Fruit fly (Drosophila melanogaster) whole organism, larva: ENCODE results near the gene TMEM216.
A peak's percentile ranks its signal among the peaks of the same experiment; 100 is the strongest.

Source experiments
- noc ChIP-seq: fragments of 200-800 bp; sonication (Bioruptor generic); optimal IDR thresholded peaks from 3 replicates; lab custom pipeline; 2019; ENCODE audit warnings: missing biosample characterization, mild to moderate bottlenecking, missing genetic modification characterization, moderate library complexity

Gene TMEM216

dm6 chr3R:8694110-8694826 lies 21.8 kb upstream of the TMEM216 start:
- TF ChIP-seq noc = no peak

DNA sequence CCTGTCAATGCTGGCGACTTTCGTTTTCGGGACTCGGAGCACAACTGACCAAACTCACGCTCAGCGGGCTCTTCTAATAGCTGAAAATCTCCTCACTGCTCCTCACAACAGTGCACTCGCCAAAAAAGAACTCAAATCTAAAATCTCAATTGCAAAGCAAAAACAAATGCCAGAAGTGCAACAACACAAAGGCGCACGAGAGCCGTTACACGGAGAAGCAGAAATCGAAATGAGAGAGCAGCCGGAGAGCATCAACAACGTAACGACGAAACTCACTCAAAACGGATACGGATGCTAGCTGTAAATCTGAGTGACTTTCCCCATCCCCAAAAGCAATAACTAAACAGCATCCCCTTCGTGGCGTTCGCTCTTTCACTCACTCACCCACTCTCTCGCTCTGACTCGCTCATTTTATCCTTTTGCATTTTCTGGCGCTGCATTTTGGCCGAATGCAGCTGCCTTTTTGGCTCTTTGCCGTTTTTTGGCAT lies 18.2 kb upstream of the TMEM216 start, which contains the start of gene hb:
Gene hb (minus strand): TSS at position 51 of the 488 bp plus-strand sequence.
- no peak for TF ChIP-seq noc

- TF ChIP-seq noc = no peak
These were observed 16.8 kb upstream of the TMEM216 start for dm6 chr3R:8699230-8699629.

dm6 chr3R:8700660-8701059 lies 15.4 kb upstream of the TMEM216 start:
- TF ChIP-seq noc = no peak

- TF ChIP-seq noc = no peak
These were observed 14.8 kb upstream of the TMEM216 start for dm6 chr3R:8701197-8701596.

dm6 chr3R:8704669-8705068 lies 11.4 kb upstream of the TMEM216 start:
- TF ChIP-seq noc = no peak

- TF ChIP-seq noc = no peak
These were observed 10.5 kb upstream of the TMEM216 start for dm6 chr3R:8705323-8706097.

DNA sequence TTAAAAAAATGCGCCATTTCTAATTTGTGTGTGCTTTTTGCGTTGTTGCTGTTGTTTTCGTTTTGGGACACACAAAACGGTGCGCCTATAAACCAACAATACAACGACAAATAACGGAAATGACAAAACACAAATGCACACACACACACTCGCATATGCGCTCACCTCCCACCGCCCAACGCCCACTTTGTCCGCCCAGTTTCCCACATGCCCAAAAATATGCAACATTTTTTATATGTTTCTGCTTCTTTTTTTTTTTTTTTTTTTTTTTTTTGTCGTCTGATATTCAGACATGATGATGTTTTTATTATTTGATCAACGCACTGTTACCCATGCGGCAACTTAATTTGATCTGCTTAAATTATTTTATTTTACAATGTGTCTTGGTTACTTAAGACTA lies 8.9 kb upstream of the TMEM216 start:
- no peak for TF ChIP-seq noc

- TF ChIP-seq noc = peak; percentile 15
These were observed 4.1 kb upstream of the TMEM216 start for dm6 chr3R:8711890-8712449.

dm6 chr3R:8712722-8713131 lies 3.3 kb upstream of the TMEM216 start, which contains the start of gene CG8112:
Gene CG8112 (plus strand): TSS chr3R:8712933.
- TF ChIP-seq noc = no peak

DNA sequence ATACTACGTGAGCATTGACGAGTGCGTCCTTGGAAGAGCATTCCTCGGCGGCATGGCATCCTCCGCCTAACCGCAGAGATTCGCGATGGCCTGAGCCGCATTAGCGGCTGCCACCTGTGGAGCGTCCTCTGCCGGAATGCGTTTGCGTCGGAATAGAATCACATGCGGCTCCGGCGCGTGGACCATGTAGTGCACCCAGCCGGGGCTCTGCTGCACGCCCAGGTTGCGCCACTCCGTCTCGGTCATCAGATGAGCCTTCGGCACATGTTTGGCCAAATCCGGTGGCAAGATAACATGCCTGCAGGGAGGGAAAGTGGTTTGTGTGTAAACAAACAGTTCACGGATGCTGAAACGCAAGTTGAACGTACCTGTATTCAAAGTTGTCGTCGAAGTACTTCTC lies 672 bp upstream of the TMEM216 start:
- no peak for TF ChIP-seq noc

DNA sequence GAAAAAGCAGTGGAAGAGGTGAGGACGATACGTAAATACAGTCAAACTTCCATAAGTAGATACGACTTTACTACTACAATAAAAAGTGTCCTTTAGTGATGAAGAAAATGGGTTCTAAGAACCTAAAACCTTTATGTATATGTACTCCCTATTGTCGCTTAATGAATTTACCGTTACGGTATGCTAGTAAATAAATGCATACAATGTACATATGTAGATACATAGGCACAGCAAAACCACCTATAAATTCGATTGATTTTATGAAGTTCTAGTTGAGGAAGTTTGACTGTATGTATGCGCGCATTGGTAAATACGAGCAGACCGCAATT lies 472 bp downstream of the TMEM216 start:
- TF ChIP-seq noc = no peak

DNA sequence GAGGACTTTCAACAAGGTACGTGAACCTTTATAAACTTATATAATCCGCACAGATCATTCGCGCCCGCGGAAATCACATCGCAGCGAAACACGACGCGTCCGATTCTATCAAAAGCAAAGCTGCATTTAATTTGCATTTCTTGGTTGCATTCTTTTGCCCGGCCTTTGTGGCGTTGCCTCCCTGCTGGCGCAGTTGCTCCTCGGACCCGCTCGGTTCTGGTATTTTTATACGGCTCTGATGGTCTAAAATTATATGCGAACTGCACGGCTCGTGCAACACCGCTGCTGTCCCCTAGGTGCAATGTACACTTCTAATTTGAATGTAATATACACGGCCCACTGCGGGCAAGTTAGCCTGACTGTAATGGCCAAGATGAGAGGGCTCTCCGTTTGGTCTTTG lies 2.3 kb downstream of the TMEM216 start, which contains the start of gene Cks85A:
Gene Cks85A (minus strand): TSS at position 101 of the 400 bp plus-strand sequence.
- TF ChIP-seq noc = no peak

- TF ChIP-seq noc = no peak
These were observed 2.9 kb downstream of the TMEM216 start, which contains the start of gene CG11760 for dm6 chr3R:8718898-8719297. Gene CG11760 (plus strand): TSS chr3R:8719198.

- TF ChIP-seq noc = no peak
These were observed 5.0 kb downstream of the TMEM216 start, which contains the start of gene CG8136 for dm6 chr3R:8721071-8721470. Gene CG8136 (plus strand): TSS chr3R:8721371.

- no peak for TF ChIP-seq noc
These were observed 7.0 kb downstream of the TMEM216 start, which contains the start of gene nom for dm6 chr3R:8722962-8723548. Gene nom (plus strand): TSS chr3R:8723174.

- TF ChIP-seq noc = no peak
These were observed 9.1 kb downstream of the TMEM216 start, which contains the start of gene ouib for dm6 chr3R:8725179-8725578. Gene ouib (plus strand): TSS chr3R:8725479.
